Worm (Caenorhabditis elegans) whole organism, young adult: ENCODE measurements around the gene K11H12.3.
A peak's percentile ranks its signal among the peaks of the same experiment; 100 is the strongest.

Experiments
- B0035.1 ChIP-seq: sonication (generic microtip); optimal IDR thresholded peaks from 2 replicates; lab custom pipeline; 2016; ENCODE audit warnings: missing genetic modification characterization, mild to moderate bottlenecking, missing compliant biosample characterization, missing genotype, missing genetic modification reagents
- C17E4.6 ChIP-seq: fragments of 200-800 bp; sonication (Bioruptor generic); IDR thresholded peaks from 2 replicates; pipeline ENCODE4 v1.3.6; 2022; ENCODE audit warnings: missing genetic modification reagents, missing genetic modification characterization, missing compliant biosample characterization
- F10E7.11 ChIP-seq: sonication (generic microtip); optimal IDR thresholded peaks from 2 replicates; lab custom pipeline; 2017; ENCODE audit warnings: mild to moderate bottlenecking, missing genetic modification characterization, moderate library complexity, missing compliant biosample characterization
- F23B12.7 ChIP-seq: sonication (generic microtip); optimal IDR thresholded peaks from 2 replicates; lab custom pipeline; 2017; ENCODE audit warnings: missing genetic modification characterization, mild to moderate bottlenecking, missing compliant biosample characterization, antibody characterized with exemption, moderate library complexity; ENCODE audit not compliant: insufficient read depth
- F39B2.1 ChIP-seq: fragments of 200-800 bp; sonication (Bioruptor generic); IDR thresholded peaks from 2 replicates; pipeline ENCODE4 v1.3.6; 2022; ENCODE audit warnings: missing genetic modification reagents, missing genetic modification characterization, missing compliant biosample characterization
- F55B11.4 ChIP-seq: sonication (generic microtip); optimal IDR thresholded peaks from 2 replicates; lab custom pipeline; 2016; ENCODE audit warnings: missing compliant biosample characterization, missing genetic modification characterization, borderline replicate concordance; ENCODE audit not compliant: insufficient read depth
- F57C9.4 ChIP-seq: sonication (generic microtip); optimal IDR thresholded peaks from 2 replicates; lab custom pipeline; 2017; ENCODE audit warnings: mild to moderate bottlenecking, missing genetic modification characterization, missing compliant biosample characterization
- K12H6.12 ChIP-seq: fragments of 200-800 bp; sonication (Bioruptor generic); optimal IDR thresholded peaks from 2 replicates; lab custom pipeline; 2018; ENCODE audit warnings: mild to moderate bottlenecking, missing genetic modification characterization, missing compliant biosample characterization
- Y67H2A.10 ChIP-seq: fragments of 200-800 bp; sonication (Bioruptor generic); conservative IDR thresholded peaks from 2 replicates; pipeline ENCODE4 v1.3.6; 2022; ENCODE audit warnings: missing genetic modification reagents, missing genetic modification characterization, missing compliant biosample characterization
- akir-1 ChIP-seq: fragments of 200-800 bp; sonication (Bioruptor generic); optimal IDR thresholded peaks from 2 replicates; lab custom pipeline; 2018; ENCODE audit warnings: mild to moderate bottlenecking, missing genetic modification characterization, moderate library complexity, missing compliant biosample characterization
- aptf-2 ChIP-seq: fragments of 200-800 bp; sonication (Bioruptor generic); conservative IDR thresholded peaks from 2 replicates; pipeline ENCODE4 v1.3.6; 2022; ENCODE audit warnings: missing genetic modification reagents, missing genetic modification characterization, missing compliant biosample characterization
- bed-2 ChIP-seq: fragments of 200-800 bp; sonication (Bioruptor generic); IDR thresholded peaks from 2 replicates; pipeline ENCODE4 v1.3.6; 2022; ENCODE audit warnings: missing genetic modification reagents, missing genetic modification characterization, missing compliant biosample characterization
- cebp-2 ChIP-seq: fragments of 200-800 bp; sonication (Bioruptor generic); IDR thresholded peaks from 2 replicates; pipeline ENCODE4 v1.3.6; 2022; ENCODE audit warnings: missing genetic modification characterization, missing compliant biosample characterization
- ceh-40 ChIP-seq: fragments of 200-800 bp; sonication (Bioruptor generic); IDR thresholded peaks from 2 replicates; pipeline ENCODE4 v1.3.6; 2022; ENCODE audit warnings: missing genetic modification characterization, missing compliant biosample characterization
- ceh-58 ChIP-seq: fragments of 200-800 bp; sonication (Bioruptor generic); IDR thresholded peaks from 2 replicates; pipeline ENCODE4 v1.3.6; 2022; ENCODE audit warnings: missing genetic modification characterization, missing compliant biosample characterization
- ceh-91 ChIP-seq: fragments of 200-800 bp; sonication (Bioruptor generic); IDR thresholded peaks from 2 replicates; pipeline ENCODE4 v1.3.6; 2022; ENCODE audit warnings: missing genetic modification reagents, missing genetic modification characterization, missing compliant biosample characterization
- dpl-1 ChIP-seq: fragments of 150-350 bp; optimal IDR thresholded peaks from 2 replicates; lab custom pipeline; 2014; ENCODE audit warnings: missing biosample characterization, missing genetic modification reagents, missing genetic modification characterization
- egl-44 ChIP-seq: fragments of 200-800 bp; sonication (Bioruptor generic); IDR thresholded peaks from 2 replicates; pipeline ENCODE4 v1.3.6; 2022; ENCODE audit warnings: missing genetic modification reagents, missing genetic modification characterization, missing compliant biosample characterization
- egrh-3 ChIP-seq: fragments of 200-800 bp; sonication (Bioruptor generic); IDR thresholded peaks from 2 replicates; pipeline ENCODE4 v1.3.6; 2022; ENCODE audit warnings: missing genetic modification reagents, missing genetic modification characterization, missing compliant biosample characterization
- fkh-3 ChIP-seq: sonication (generic microtip); optimal IDR thresholded peaks from 2 replicates; lab custom pipeline; 2016; ENCODE audit warnings: mild to moderate bottlenecking, missing genetic modification characterization, missing compliant biosample characterization
- him-1 ChIP-seq: sonication (generic microtip); optimal IDR thresholded peaks from 2 replicates; lab custom pipeline; 2016; ENCODE audit warnings: missing genotype, missing genetic modification reagents, missing genetic modification characterization, missing compliant biosample characterization
- hlh-26 ChIP-seq: fragments of 200-800 bp; sonication (Bioruptor generic); conservative IDR thresholded peaks from 2 replicates; pipeline ENCODE4 v1.3.6; 2022; ENCODE audit warnings: missing genetic modification reagents, missing genetic modification characterization, missing compliant biosample characterization
- hmg-1.2 ChIP-seq: fragments of 200-800 bp; sonication (Bioruptor generic); IDR thresholded peaks from 2 replicates; pipeline ENCODE4 v1.3.6; 2022; ENCODE audit warnings: missing genetic modification reagents, missing genetic modification characterization, missing compliant biosample characterization
- hmg-20 ChIP-seq: fragments of 200-800 bp; sonication (Bioruptor generic); IDR thresholded peaks from 2 replicates; pipeline ENCODE4 v1.3.6; 2022; ENCODE audit warnings: missing genetic modification reagents, missing genetic modification characterization, missing compliant biosample characterization
- lin-40 ChIP-seq: sonication (generic microtip); optimal IDR thresholded peaks from 2 replicates; lab custom pipeline; 2016; ENCODE audit warnings: missing genetic modification characterization, mild to moderate bottlenecking, missing compliant biosample characterization, missing genotype, missing genetic modification reagents
- lin-54 ChIP-seq: fragments of 200-800 bp; sonication (Bioruptor generic); optimal IDR thresholded peaks from 2 replicates; lab custom pipeline; 2018; ENCODE audit warnings: mild to moderate bottlenecking, missing genetic modification characterization, missing compliant biosample characterization
- madf-10 ChIP-seq: sonication (generic microtip); optimal IDR thresholded peaks from 2 replicates; lab custom pipeline; 2016; ENCODE audit warnings: mild to moderate bottlenecking, missing genetic modification characterization, missing compliant biosample characterization
- madf-3 ChIP-seq: fragments of 200-800 bp; sonication (Bioruptor generic); IDR thresholded peaks from 2 replicates; pipeline ENCODE4 v1.3.6; 2022; ENCODE audit warnings: missing genetic modification reagents, missing genetic modification characterization, missing compliant biosample characterization
- madf-6 ChIP-seq: fragments of 200-800 bp; sonication (Bioruptor generic); IDR thresholded peaks from 2 replicates; pipeline ENCODE4 v1.3.6; 2022; ENCODE audit warnings: missing genetic modification reagents, missing genetic modification characterization, missing compliant biosample characterization
- madf-8 ChIP-seq: fragments of 200-800 bp; sonication (Bioruptor generic); conservative IDR thresholded peaks from 2 replicates; pipeline ENCODE4 v1.3.6; 2022; ENCODE audit warnings: missing genetic modification reagents, missing genetic modification characterization, missing compliant biosample characterization
- mcd-1 ChIP-seq: fragments of 200-800 bp; sonication (Bioruptor generic); IDR thresholded peaks from 2 replicates; pipeline ENCODE4 v1.3.6; 2022; ENCODE audit warnings: missing genetic modification reagents, missing genetic modification characterization, missing compliant biosample characterization
- mes-4 ChIP-seq: sonication (generic microtip); optimal IDR thresholded peaks from 2 replicates; lab custom pipeline; 2016; ENCODE audit warnings: missing genotype, missing genetic modification characterization, missing compliant biosample characterization
- nfya-2 ChIP-seq: fragments of 200-800 bp; sonication (Bioruptor generic); IDR thresholded peaks from 2 replicates; pipeline ENCODE4 v1.3.6; 2022; ENCODE audit warnings: missing genetic modification reagents, missing genetic modification characterization, missing compliant biosample characterization
- nhr-80 ChIP-seq: sonication (generic microtip); optimal IDR thresholded peaks from 2 replicates; lab custom pipeline; 2016; ENCODE audit warnings: missing genetic modification characterization, missing compliant biosample characterization
- nhr-90 ChIP-seq: sonication (generic microtip); optimal IDR thresholded peaks from 2 replicates; lab custom pipeline; 2016; ENCODE audit warnings: missing genotype, mild to moderate bottlenecking, missing genetic modification characterization, missing compliant biosample characterization
- pbrm-1 ChIP-seq: fragments of 200-800 bp; sonication (Bioruptor generic); IDR thresholded peaks from 2 replicates; pipeline ENCODE4 v1.3.6; 2022; ENCODE audit warnings: missing genetic modification reagents, missing genetic modification characterization, missing compliant biosample characterization
- repo-1 ChIP-seq: sonication (generic microtip); optimal IDR thresholded peaks from 2 replicates; lab custom pipeline; 2017; ENCODE audit warnings: mild to moderate bottlenecking, missing genetic modification characterization, missing compliant biosample characterization
- rpc-1 ChIP-seq, 2 experiments: fragments of 150-350 bp in 1 of 2; sonication (generic microtip) in 1 of 2; optimal IDR thresholded peaks; 2 replicates each; lab custom pipeline; 2014 to 2018; ENCODE audit warnings: missing biosample characterization in 1 of 2, missing genetic modification characterization in 1 of 2, missing genetic modification reagents in 1 of 2, missing genotype in 1 of 2
- sdz-38 ChIP-seq: sonication (generic microtip); optimal IDR thresholded peaks from 2 replicates; lab custom pipeline; 2016; ENCODE audit warnings: missing genotype, missing genetic modification characterization, missing compliant biosample characterization
- snpc-3.4 ChIP-seq: sonication (generic microtip); optimal IDR thresholded peaks from 2 replicates; lab custom pipeline; 2017; ENCODE audit warnings: missing genetic modification characterization, mild to moderate bottlenecking, missing compliant biosample characterization, antibody characterized with exemption, moderate library complexity, missing genotype, missing genetic modification reagents
- sptf-2 ChIP-seq: fragments of 200-800 bp; sonication (Bioruptor generic); optimal IDR thresholded peaks from 2 replicates; lab custom pipeline; 2018; ENCODE audit warnings: mild to moderate bottlenecking, missing genetic modification characterization, missing compliant biosample characterization
- tbp1 ChIP-seq: fragments of 200-800 bp; sonication (Bioruptor generic); optimal IDR thresholded peaks from 2 replicates; lab custom pipeline; 2018; ENCODE audit warnings: mild to moderate bottlenecking, missing genetic modification characterization, missing compliant biosample characterization
- xnd-1 ChIP-seq: sonication (generic microtip); optimal IDR thresholded peaks from 2 replicates; lab custom pipeline; 2016; ENCODE audit warnings: missing genotype, missing genetic modification reagents, missing genetic modification characterization, missing compliant biosample characterization
- ztf-22 ChIP-seq: fragments of 200-800 bp; sonication (Bioruptor generic); optimal IDR thresholded peaks from 2 replicates; lab custom pipeline; 2018; ENCODE audit warnings: mild to moderate bottlenecking, missing genetic modification characterization, moderate library complexity, missing compliant biosample characterization
- ztf-25 ChIP-seq: fragments of 200-800 bp; sonication (Bioruptor generic); IDR thresholded peaks from 2 replicates; pipeline ENCODE4 v1.3.6; 2022; ENCODE audit warnings: missing genetic modification reagents, missing genetic modification characterization, missing compliant biosample characterization
- ztf-28 ChIP-seq: fragments of 200-800 bp; sonication (Bioruptor generic); IDR thresholded peaks from 2 replicates; pipeline ENCODE4 v1.3.6; 2022; ENCODE audit warnings: missing genetic modification reagents, missing genetic modification characterization, missing compliant biosample characterization

Gene K11H12.3

ce11 chrIV:654526-655440 lies 18.5 kb downstream of the K11H12.3 start, which contains the start of the genes rpl-15 and K11H12.8 (continued):
- TF ChIP-seq hmg-1.2 (peak; percentile 95), xnd-1 (peak; percentile 72), sptf-2 (GFP tag; lab: Kevin White, UChicago) (peak; percentile 96), Y67H2A.10 (GFP tag; lab: Robert Waterston, UW) (peak; percentile 99), F39B2.1 (GFP tag; lab: Robert Waterston, UW) (peak; percentile 93), hmg-20 (GFP tag; lab: Robert Waterston, UW) (peak; percentile 97), mes-4 (tag; lab: Kevin White, UChicago) (peak; percentile 73), rpc-1 (optimal IDR thresholded peaks at IDR 0.05; lab: Kevin White, UChicago) (peak; percentile 47), rpc-1 (tag; optimal IDR thresholded peaks at IDR 0.05; lab: Kevin White, UChicago) (peak; percentile 11), cebp-2 (peak; percentile 97), nfya-2 (GFP tag; lab: Robert Waterston, UW) (peak; percentile 89), hlh-26 (GFP tag; lab: Robert Waterston, UW) (no peak), akir-1 (GFP tag; lab: Kevin White, UChicago) (peak; percentile 91), dpl-1 (peak; percentile 96), egrh-3 (peak; percentile 92), F55B11.4 (tag; lab: Kevin White, UChicago) (no peak), ceh-91 (GFP tag; lab: Robert Waterston, UW) (peak; percentile 98), mcd-1 (GFP tag; lab: Robert Waterston, UW) (peak; percentile 98), fkh-3 (tag; lab: Kevin White, UChicago) (peak; percentile 62), repo-1 (tag; lab: Kevin White, UChicago) (peak; percentile 99), him-1 (tag; lab: Kevin White, UChicago) (peak; percentile 96), egl-44 (GFP tag; lab: Robert Waterston, UW) (peak; percentile 99), ceh-40 (GFP tag; lab: Robert Waterston, UW) (peak; percentile 94), tbp1 (peak; percentile 83), F10E7.11 (tag; lab: Kevin White, UChicago) (peak; percentile 96), pbrm-1 (peak; percentile 100), ztf-25 (GFP tag; lab: Robert Waterston, UW) (peak; percentile 99), ztf-28 (GFP tag; lab: Robert Waterston, UW) (peak; percentile 99), madf-3 (GFP tag; lab: Robert Waterston, UW) (peak; percentile 99), ztf-22 (GFP tag; lab: Kevin White, UChicago) (peak; percentile 100), K12H6.12 (peak; percentile 100), lin-40 (peak; percentile 99), sdz-38 (tag; lab: Kevin White, UChicago) (no peak), nhr-80 (peak; percentile 99), bed-2 (GFP tag; lab: Robert Waterston, UW) (peak; percentile 98), lin-54 (GFP tag; lab: Kevin White, UChicago) (peak; percentile 99), madf-10 (peak; percentile 97), aptf-2 (peak; percentile 96), B0035.1 (tag; lab: Kevin White, UChicago) (peak; percentile 93), F23B12.7 (tag; lab: Kevin White, UChicago) (peak; percentile 99), snpc-3.4 (tag; lab: Kevin White, UChicago) (peak; percentile 99), nhr-90 (tag; lab: Kevin White, UChicago) (peak; percentile 98), F57C9.4 (tag; lab: Kevin White, UChicago) (peak; percentile 95), madf-6 (GFP tag; lab: Robert Waterston, UW) (peak; percentile 98), C17E4.6 (peak; percentile 99), ceh-58 (GFP tag; lab: Robert Waterston, UW) (0 out of 2 replicates have a peak, but pooled peaks have one; percentile 90), madf-8 (GFP tag; lab: Robert Waterston, UW) (peak; percentile 91)
